Worm (Caenorhabditis elegans): ENCODE measurements around the gene arr-1.

Gene arr-1

ce11 chrX:974499-975235, 24.1 kb downstream of the arr-1 start, which contains the start of gene vps-45 (continued):
- TF ChIP-seq pha-4 (tag; optimal IDR thresholded peaks at IDR 0.05) (no peak), ztf-16 (tag; optimal IDR thresholded peaks at IDR 0.05) (no peak), Y22D7AL.16 (tag; optimal IDR thresholded peaks at IDR 0.05) (no peak), ahr-1 (tag; optimal IDR thresholded peaks at IDR 0.05) (no peak), ttx-3 (tag; optimal IDR thresholded peaks at IDR 0.05) (no peak), lim-6 (tag; optimal IDR thresholded peaks at IDR 0.05) (no peak), sdc-2 (tag; optimal IDR thresholded peaks at IDR 0.05) (peak; percentile 35), nhr-11 (tag; optimal IDR thresholded peaks at IDR 0.05) (no peak), ceh-9 (tag; optimal IDR thresholded peaks at IDR 0.05) (no peak), npax-4 (tag; optimal IDR thresholded peaks at IDR 0.05) (no peak), eyg-1 (tag; optimal IDR thresholded peaks at IDR 0.05) (no peak), ceh-2 (tag; optimal IDR thresholded peaks at IDR 0.05) (no peak), ceh-6 (GFP tag; optimal IDR thresholded peaks at IDR 0.05) (no peak), F13H6.1 (tag; optimal IDR thresholded peaks at IDR 0.05) (no peak), ceh-48 (tag; optimal IDR thresholded peaks at IDR 0.05) (peak; percentile 80), che-1 (tag; optimal IDR thresholded peaks at IDR 0.05) (no peak), pros-1 (tag; optimal IDR thresholded peaks at IDR 0.05) (no peak)

- no peak for TF ChIP-seq dve-1 (tag; optimal IDR thresholded peaks at IDR 0.05)
- TF ChIP-seq ahr-1 (tag; optimal IDR thresholded peaks at IDR 0.05): no peak
- no peak for TF ChIP-seq pax-1 (tag; optimal IDR thresholded peaks at IDR 0.05)
- no peak for TF ChIP-seq ceh-48 (tag; optimal IDR thresholded peaks at IDR 0.05)
- TF ChIP-seq ceh-31 (tag; optimal IDR thresholded peaks at IDR 0.05): no peak
- no peak for TF ChIP-seq hlh-6 (tag; optimal IDR thresholded peaks at IDR 0.05)
- no peak for TF ChIP-seq hlh-15 (tag; optimal IDR thresholded peaks at IDR 0.05)
These were observed 24.6 kb downstream of the arr-1 start for ce11 chrX:975236-975535.

ce11 chrX:977958-978686, 27.5 kb downstream of the arr-1 start, which contains the start of gene abhd-3.2:
abhd-3.2 (minus strand) TSS chrX:978008.
- TF ChIP-seq ets-4 (tag; optimal IDR thresholded peaks at IDR 0.05): no peak
- TF ChIP-seq npax-4 (tag; optimal IDR thresholded peaks at IDR 0.05): no peak
- no peak for TF ChIP-seq ceh-30 (tag; optimal IDR thresholded peaks at IDR 0.05)
- peak; percentile 95 for TF ChIP-seq elt-2 (tag; optimal IDR thresholded peaks at IDR 0.05)

ce11 chrX:980252-981009, 29.8 kb downstream of the arr-1 start, which contains the start of gene C44C1.1:
C44C1.1 (plus strand) TSS chrX:980776.
- TF ChIP-seq elt-2 (tag; optimal IDR thresholded peaks at IDR 0.05) (no peak), ztf-16 (tag; optimal IDR thresholded peaks at IDR 0.05) (no peak), ceh-48 (tag; optimal IDR thresholded peaks at IDR 0.05) (no peak), C08G9.2 (tag; optimal IDR thresholded peaks at IDR 0.05) (no peak), ceh-31 (tag; optimal IDR thresholded peaks at IDR 0.05) (no peak), eyg-1 (tag; optimal IDR thresholded peaks at IDR 0.05) (no peak), T23F11.4 (GFP tag; optimal IDR thresholded peaks at IDR 0.05) (no peak), nhr-232 (tag; optimal IDR thresholded peaks at IDR 0.05) (no peak), unc-42 (tag; optimal IDR thresholded peaks at IDR 0.05) (no peak)

- TF ChIP-seq unc-86 (tag; optimal IDR thresholded peaks at IDR 0.05): no peak
These were observed 32.0 kb downstream of the arr-1 start for ce11 chrX:982598-982997.

ce11 chrX:986463-986862, 35.9 kb downstream of the arr-1 start:
- peak; percentile 20 for TF ChIP-seq ceh-34 (tag; optimal IDR thresholded peaks at IDR 0.05)
- no peak for TF ChIP-seq zip-5 (tag; optimal IDR thresholded peaks at IDR 0.05)
- peak; percentile 22 for TF ChIP-seq sdc-2 (tag; optimal IDR thresholded peaks at IDR 0.05)
- no peak for TF ChIP-seq fkh-10 (GFP tag; optimal IDR thresholded peaks at IDR 0.05)
- peak; percentile 61 for TF ChIP-seq elt-4 (tag; optimal IDR thresholded peaks at IDR 0.05)
- no peak for TF ChIP-seq gmeb-2 (tag; optimal IDR thresholded peaks at IDR 0.05)
- no peak for TF ChIP-seq syd-9 (tag; optimal IDR thresholded peaks at IDR 0.05)
- no peak for TF ChIP-seq unc-42 (tag; optimal IDR thresholded peaks at IDR 0.05)
- no peak for TF ChIP-seq ceh-2 (tag; optimal IDR thresholded peaks at IDR 0.05)
- TF ChIP-seq odd-2 (tag; optimal IDR thresholded peaks at IDR 0.05): no peak
- TF ChIP-seq ceh-30 (tag; optimal IDR thresholded peaks at IDR 0.05): no peak
- TF ChIP-seq fax-1 (tag; optimal IDR thresholded peaks at IDR 0.05): no peak
- TF ChIP-seq pag-3 (tag; optimal IDR thresholded peaks at IDR 0.05; ENCODE audit: borderline replicate concordance): no peak
- TF ChIP-seq sox-4 (tag; optimal IDR thresholded peaks at IDR 0.05): peak; percentile 18
- TF ChIP-seq ref-2 (tag; optimal IDR thresholded peaks at IDR 0.05): peak; percentile 19
- no peak for TF ChIP-seq T23F11.4 (GFP tag; optimal IDR thresholded peaks at IDR 0.05)
